Fruit fly (Drosophila melanogaster) whole organism, embryonic: ENCODE results near the gene cni.

Experiments used
- B-H1 ChIP-seq: fragments of 200-800 bp; sonication (Bioruptor generic); IDR thresholded peaks from 3 replicates; pipeline ENCODE4 v1.3.6; 2022; ENCODE audit warnings: missing biosample characterization, missing genetic modification characterization
- CG10147 ChIP-seq: fragments of 200-800 bp; sonication (Bioruptor generic); optimal IDR thresholded peaks from 2 replicates; lab custom pipeline; 2019; ENCODE audit warnings: missing biosample characterization, mild to moderate bottlenecking, missing genetic modification characterization, moderate library complexity
- CG11696 ChIP-seq: fragments of 200-800 bp; sonication (Bioruptor generic); IDR thresholded peaks from 2 replicates; pipeline ENCODE4 v1.3.6; 2022; ENCODE audit warnings: missing biosample characterization, missing genetic modification characterization
- CG12071 ChIP-seq: fragments of 200-800 bp; sonication (Bioruptor generic); optimal IDR thresholded peaks from 3 replicates; lab custom pipeline; 2018; ENCODE audit warnings: missing biosample characterization, mild to moderate bottlenecking, missing genetic modification characterization
- CG1233 ChIP-seq: fragments of 200-800 bp; sonication (Bioruptor generic); optimal IDR thresholded peaks from 4 replicates; lab custom pipeline; 2018; ENCODE audit warnings: missing biosample characterization, mild to moderate bottlenecking, missing genetic modification characterization
- CG15514 ChIP-seq: fragments of 200-800 bp; sonication (Bioruptor generic); optimal IDR thresholded peaks from 3 replicates; lab custom pipeline; 2017; ENCODE audit warnings: missing biosample characterization, missing genetic modification characterization, mild to moderate bottlenecking, moderate library complexity, missing genetic modification reagents
- CG1602 ChIP-seq: fragments of 200-800 bp; sonication (Bioruptor generic); optimal IDR thresholded peaks from 3 replicates; lab custom pipeline; 2016; ENCODE audit warnings: missing biosample characterization, missing genetic modification characterization
- CG17568 ChIP-seq: fragments of 200-800 bp; sonication (Bioruptor generic); optimal IDR thresholded peaks from 2 replicates; lab custom pipeline; 2018; ENCODE audit warnings: missing biosample characterization, mild to moderate bottlenecking, missing genetic modification characterization, moderate library complexity
- CG3163 ChIP-seq: fragments of 200-800 bp; sonication (Bioruptor generic); optimal IDR thresholded peaks from 3 replicates; lab custom pipeline; 2016; ENCODE audit warnings: missing biosample characterization, missing genetic modification characterization
- CG33213 ChIP-seq: fragments of 200-800 bp; sonication (Bioruptor generic); optimal IDR thresholded peaks from 3 replicates; lab custom pipeline; 2016; ENCODE audit warnings: missing biosample characterization, missing genetic modification characterization
- CG4820 ChIP-seq: fragments of 200-800 bp; sonication (Bioruptor generic); optimal IDR thresholded peaks from 3 replicates; lab custom pipeline; 2016; ENCODE audit warnings: missing biosample characterization, missing genetic modification characterization
- CG6854 ChIP-seq: fragments of 200-800 bp; sonication (Bioruptor generic); optimal IDR thresholded peaks from 3 replicates; lab custom pipeline; 2017; ENCODE audit warnings: missing biosample characterization, mild to moderate bottlenecking, missing genetic modification characterization
- CG7372 ChIP-seq: fragments of 200-800 bp; sonication (Bioruptor generic); IDR thresholded peaks from 2 replicates; pipeline ENCODE4 v1.3.6; 2022; ENCODE audit warnings: missing biosample characterization, missing genetic modification characterization
- CG8281 ChIP-seq: fragments of 200-800 bp; sonication (Bioruptor generic); optimal IDR thresholded peaks from 2 replicates; lab custom pipeline; 2018; ENCODE audit warnings: missing biosample characterization, mild to moderate bottlenecking, missing genetic modification characterization, moderate library complexity
- Chrac-16 ChIP-seq: fragments of 200-800 bp; sonication (Bioruptor generic); optimal IDR thresholded peaks from 3 replicates; lab custom pipeline; 2016; ENCODE audit warnings: missing biosample characterization, missing genetic modification characterization
- D19A ChIP-seq: fragments of 200-800 bp; optimal IDR thresholded peaks from 3 replicates; lab custom pipeline; 2019; ENCODE audit warnings: missing biosample characterization, mild to moderate bottlenecking, missing genetic modification characterization, moderate library complexity
- Dfd ChIP-seq, 2 experiments: fragments of >200 bp; optimal IDR thresholded peaks; 2 replicates each; lab custom pipeline; 2017; ENCODE audit warnings: missing biosample characterization in 2 of 2, missing genetic modification characterization in 2 of 2
- Dip3 ChIP-seq: fragments of 200-800 bp; sonication (Bioruptor generic); optimal IDR thresholded peaks from 3 replicates; lab custom pipeline; 2016; ENCODE audit warnings: missing biosample characterization, missing genetic modification characterization
- ERR ChIP-seq: fragments of 200-800 bp; sonication (Bioruptor generic); optimal IDR thresholded peaks from 2 replicates; lab custom pipeline; 2016; ENCODE audit warnings: missing biosample characterization, missing genetic modification characterization
- Fer1 ChIP-seq: fragments of 200-800 bp; sonication (Bioruptor generic); optimal IDR thresholded peaks from 2 replicates; lab custom pipeline; 2017; ENCODE audit warnings: missing biosample characterization, mild to moderate bottlenecking, missing genetic modification characterization
- Hey ChIP-seq: fragments of 200-800 bp; sonication (Bioruptor generic); optimal IDR thresholded peaks from 3 replicates; lab custom pipeline; 2018; ENCODE audit warnings: missing biosample characterization, mild to moderate bottlenecking, missing genetic modification characterization
- HmgZ ChIP-seq: fragments of 200-800 bp; sonication (Bioruptor generic); optimal IDR thresholded peaks from 2 replicates; lab custom pipeline; 2018; ENCODE audit warnings: missing biosample characterization, mild to moderate bottlenecking, missing genetic modification characterization
- Hmr ChIP-seq: fragments of 200-800 bp; sonication (Bioruptor generic); optimal IDR thresholded peaks from 3 replicates; lab custom pipeline; 2017; ENCODE audit warnings: mild to moderate bottlenecking, missing biosample characterization, missing genetic modification reagents, missing genetic modification characterization
- Hr78 ChIP-seq, 2 experiments: fragments of 200-800 bp in 1 of 2; fragments of >200 bp in 1 of 2; sonication (Bioruptor generic) in 1 of 2; optimal IDR thresholded peaks; 2 replicates each; lab custom pipeline; 2017 to 2019; ENCODE audit warnings: missing biosample characterization in 2 of 2, missing genetic modification characterization in 2 of 2, mild to moderate bottlenecking in 1 of 2, moderate library complexity in 1 of 2
- Meics ChIP-seq: fragments of 200-800 bp; sonication (Bioruptor generic); optimal IDR thresholded peaks from 2 replicates; lab custom pipeline; 2017; ENCODE audit warnings: missing biosample characterization, mild to moderate bottlenecking, missing genetic modification characterization
- Nf-YA ChIP-seq: fragments of 200-800 bp; sonication (Bioruptor generic); IDR thresholded peaks from 2 replicates; pipeline ENCODE4 v1.3.6; 2022; ENCODE audit warnings: missing biosample characterization, missing genetic modification characterization
- PHDP ChIP-seq: fragments of 200-800 bp; sonication (Bioruptor generic); optimal IDR thresholded peaks from 3 replicates; lab custom pipeline; 2018; ENCODE audit warnings: missing biosample characterization, mild to moderate bottlenecking, missing genetic modification characterization, moderate library complexity
- Sin3A ChIP-seq: fragments of >200 bp; optimal IDR thresholded peaks from 2 replicates; lab custom pipeline; 2018
- ato ChIP-seq: fragments of 200-800 bp; sonication (Bioruptor generic); IDR thresholded peaks from 2 replicates; pipeline ENCODE4 v1.3.6; 2022; ENCODE audit warnings: missing biosample characterization, missing genetic modification characterization; ENCODE audit not compliant: partially characterized antibody
- bab2 ChIP-seq: fragments of 200-800 bp; sonication (Bioruptor generic); optimal IDR thresholded peaks from 2 replicates; lab custom pipeline; 2016; ENCODE audit warnings: missing biosample characterization, missing genetic modification characterization
- bbx ChIP-seq: fragments of 200-800 bp; sonication (Bioruptor generic); IDR thresholded peaks from 2 replicates; pipeline ENCODE4 v1.3.6; 2022; ENCODE audit warnings: missing biosample characterization, missing genetic modification characterization; ENCODE audit not compliant: partially characterized antibody
- cg ChIP-seq: fragments of 200-800 bp; sonication (Bioruptor generic); optimal IDR thresholded peaks from 3 replicates; lab custom pipeline; 2019; ENCODE audit warnings: missing biosample characterization, mild to moderate bottlenecking, missing genetic modification characterization, moderate library complexity
- ci ChIP-seq: fragments of 200-800 bp; sonication (Bioruptor generic); IDR thresholded peaks from 3 replicates; pipeline ENCODE4 v1.3.6; 2022; ENCODE audit warnings: missing biosample characterization, missing genetic modification characterization
- crol ChIP-seq: fragments of 200-800 bp; sonication (Bioruptor generic); IDR thresholded peaks from 2 replicates; pipeline ENCODE4 v1.3.6; 2022; ENCODE audit warnings: missing biosample characterization, missing genetic modification characterization
- da ChIP-seq: fragments of 200-800 bp; sonication (Bioruptor generic); optimal IDR thresholded peaks from 2 replicates; lab custom pipeline; 2016; ENCODE audit warnings: missing biosample characterization, missing genetic modification characterization
- fd96Cb ChIP-seq: fragments of 200-800 bp; sonication (Bioruptor generic); optimal IDR thresholded peaks from 2 replicates; lab custom pipeline; 2018; ENCODE audit warnings: missing biosample characterization, mild to moderate bottlenecking, missing genetic modification characterization, moderate library complexity
- gcm ChIP-seq: fragments of 200-800 bp; sonication (Bioruptor generic); optimal IDR thresholded peaks from 2 replicates; lab custom pipeline; 2019; ENCODE audit warnings: missing biosample characterization, mild to moderate bottlenecking, missing genetic modification characterization, moderate library complexity
- gsb ChIP-seq: fragments of 200-800 bp; sonication (Bioruptor generic); IDR thresholded peaks from 2 replicates; pipeline ENCODE4 v1.3.6; 2022; ENCODE audit warnings: missing biosample characterization, missing genetic modification characterization
- gt ChIP-seq: fragments of 200-800 bp; sonication (Bioruptor generic); IDR thresholded peaks from 2 replicates; pipeline ENCODE4 v1.3.6; 2022; ENCODE audit warnings: missing biosample characterization, missing genetic modification characterization
- p53 ChIP-seq: fragments of 200-800 bp; sonication (Bioruptor generic); optimal IDR thresholded peaks from 2 replicates; lab custom pipeline; 2016; ENCODE audit warnings: missing biosample characterization, missing genetic modification characterization
- peb ChIP-seq: fragments of 200-800 bp; sonication (Bioruptor generic); IDR thresholded peaks from 2 replicates; pipeline ENCODE4 v1.3.6; 2022; ENCODE audit warnings: missing biosample characterization, missing genetic modification characterization
- ranshi ChIP-seq: fragments of 200-800 bp; sonication (Bioruptor generic); IDR thresholded peaks from 2 replicates; pipeline ENCODE4 v1.3.6; 2022; ENCODE audit warnings: missing biosample characterization, missing genetic modification characterization
- sd ChIP-seq: fragments of 200-800 bp; sonication (Bioruptor generic); optimal IDR thresholded peaks from 3 replicates; lab custom pipeline; 2018; ENCODE audit warnings: missing biosample characterization, mild to moderate bottlenecking, missing genetic modification characterization, moderate library complexity
- tap ChIP-seq: fragments of 200-800 bp; optimal IDR thresholded peaks from 3 replicates; lab custom pipeline; 2019; ENCODE audit warnings: missing biosample characterization, mild to moderate bottlenecking, missing genetic modification characterization, moderate library complexity
- tin ChIP-seq: fragments of 200-800 bp; sonication (Bioruptor generic); optimal IDR thresholded peaks from 3 replicates; lab custom pipeline; 2016; ENCODE audit warnings: missing biosample characterization, missing genetic modification characterization
- tll ChIP-seq, 2 experiments: fragments of 200-800 bp in 1 of 2; fragments of >200 bp in 1 of 2; sonication (Bioruptor generic) in 1 of 2; optimal IDR thresholded peaks; 2 replicates each; lab custom pipeline; 2017 to 2019; ENCODE audit warnings: missing biosample characterization in 2 of 2, missing genetic modification characterization in 2 of 2, mild to moderate bottlenecking in 1 of 2, moderate library complexity in 1 of 2
- tup ChIP-seq: fragments of 200-800 bp; sonication (Bioruptor generic); optimal IDR thresholded peaks from 2 replicates; lab custom pipeline; 2016; ENCODE audit warnings: missing biosample characterization, mild to moderate bottlenecking, missing genetic modification characterization, moderate library complexity
- twi ChIP-seq: fragments of 200-800 bp; optimal IDR thresholded peaks from 2 replicates; lab custom pipeline; 2019; ENCODE audit warnings: missing biosample characterization, mild to moderate bottlenecking, missing genetic modification characterization, moderate library complexity
- wek ChIP-seq: fragments of 200-800 bp; sonication (Bioruptor generic); optimal IDR thresholded peaks from 3 replicates; lab custom pipeline; 2018; ENCODE audit warnings: missing biosample characterization, mild to moderate bottlenecking, missing genetic modification characterization, moderate library complexity

Gene cni

dm6 chr2L:16287602-16288392 lies 22.7 kb downstream of the cni start, which contains the start of the genes crp and pkaap (continued):
- TF ChIP-seq HmgZ: peak; percentile 78
- no peak for TF ChIP-seq CG17568 (GFP tag; lab: Kevin White, UChicago)
- peak; percentile 83 for TF ChIP-seq tup (GFP tag; lab: Kevin White, UChicago)
- TF ChIP-seq CG6854: peak; percentile 37
- TF ChIP-seq CG15514 (GFP tag; lab: Kevin White, UChicago): peak; percentile 73
- TF ChIP-seq CG3163 (GFP tag; lab: Kevin White, UChicago): peak; percentile 73
- peak; percentile 53 for TF ChIP-seq fd96Cb (tag; lab: Kevin White, UChicago)
- TF ChIP-seq gcm (GFP tag; lab: Kevin White, UChicago): no peak
- TF ChIP-seq Dfd (GFP tag; optimal IDR thresholded peaks at IDR 0.05; lab: Kevin White, UChicago): no peak
- TF ChIP-seq p53: no peak
- peak; percentile 54 for TF ChIP-seq Fer1 (GFP tag; lab: Kevin White, UChicago)
- TF ChIP-seq peb (GFP tag; lab: Robert Waterston, UW): no peak
- TF ChIP-seq CG12071: peak; percentile 63
- peak; percentile 3 for TF ChIP-seq twi (tag; lab: Kevin White, UChicago)
- no peak for TF ChIP-seq gsb (GFP tag; lab: Robert Waterston, UW)
- TF ChIP-seq Meics (GFP tag; lab: Kevin White, UChicago): peak; percentile 67
- TF ChIP-seq wek (GFP tag; lab: Kevin White, UChicago): peak; percentile 41
- no peak for TF ChIP-seq ci (GFP tag; lab: Robert Waterston, UW)
- peak; percentile 76 for TF ChIP-seq CG4820 (GFP tag; lab: Kevin White, UChicago)
- peak; percentile 72 for TF ChIP-seq Sin3A
- TF ChIP-seq ranshi (GFP tag; lab: Robert Waterston, UW): no peak
- TF ChIP-seq bab2: peak; percentile 90
- no peak for TF ChIP-seq Nf-YA (GFP tag; lab: Robert Waterston, UW)
- TF ChIP-seq da (GFP tag; lab: Kevin White, UChicago): peak; percentile 65
- peak; percentile 85 for TF ChIP-seq CG1602 (GFP tag; lab: Kevin White, UChicago)
- no peak for TF ChIP-seq ato
- no peak for TF ChIP-seq gt (GFP tag; lab: Robert Waterston, UW)
- peak; percentile 35 for TF ChIP-seq tap (tag; lab: Kevin White, UChicago)
- peak; percentile 42 for TF ChIP-seq CG10147
- no peak for TF ChIP-seq B-H1 (GFP tag; lab: Robert Waterston, UW)
- TF ChIP-seq CG1233 (GFP tag; lab: Kevin White, UChicago): peak; percentile 61
- no peak for TF ChIP-seq bbx (GFP tag; lab: Robert Waterston, UW)
- TF ChIP-seq tin (GFP tag; lab: Kevin White, UChicago): peak; percentile 90
- TF ChIP-seq Hey (tag; lab: Kevin White, UChicago): peak; percentile 16
- peak; percentile 77 for TF ChIP-seq Dip3 (GFP tag; lab: Kevin White, UChicago)
- no peak for TF ChIP-seq crol (GFP tag; lab: Robert Waterston, UW)
- TF ChIP-seq CG11696 (GFP tag; lab: Robert Waterston, UW): no peak
- TF ChIP-seq CG8281 (tag; lab: Kevin White, UChicago): peak; percentile 22
- peak; percentile 87 for TF ChIP-seq ERR (GFP tag; lab: Kevin White, UChicago)
- peak; percentile 24 for TF ChIP-seq D19A (tag; lab: Kevin White, UChicago)
- peak; percentile 95 for TF ChIP-seq CG33213 (GFP tag; lab: Kevin White, UChicago)
- TF ChIP-seq Chrac-16 (GFP tag; lab: Kevin White, UChicago): peak; percentile 88
- TF ChIP-seq CG7372 (GFP tag; lab: Robert Waterston, UW): no peak
- no peak for TF ChIP-seq cg (GFP tag; lab: Kevin White, UChicago)
- no peak for TF ChIP-seq tll (GFP tag; optimal IDR thresholded peaks at IDR 0.05; lab: Kevin White, UChicago)
- peak; percentile 39 for TF ChIP-seq sd (tag; lab: Kevin White, UChicago)
- TF ChIP-seq Hr78 (GFP tag; optimal IDR thresholded peaks at IDR 0.05; lab: Kevin White, UChicago): no peak
- peak; percentile 91 for TF ChIP-seq Hmr (GFP tag; lab: Kevin White, UChicago)
- TF ChIP-seq PHDP (tag; lab: Kevin White, UChicago): peak; percentile 67
